Fruit fly (Drosophila melanogaster): ENCODE data around the gene Pif1.
A peak's percentile ranks its signal among the peaks of the same experiment; 100 is the strongest.

Gene Pif1

DNA sequence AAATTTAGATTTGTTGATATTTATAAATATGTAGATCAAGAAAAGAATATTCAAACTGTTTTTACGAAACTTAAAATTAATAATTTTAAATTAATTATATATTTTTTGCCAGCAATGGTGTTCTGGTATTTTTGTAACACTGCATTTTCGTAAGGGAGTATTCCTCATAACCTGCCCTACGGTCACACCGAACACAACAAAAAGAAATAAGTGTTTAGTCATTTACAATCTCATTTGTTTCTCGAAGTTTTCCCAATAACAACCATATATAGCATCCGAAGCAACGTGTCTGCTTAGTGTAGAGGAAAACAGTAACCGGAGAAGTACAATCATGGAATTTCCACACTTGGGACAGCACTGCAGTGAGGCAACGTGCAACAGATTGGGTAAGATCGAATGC, 17.5 kb downstream of the Pif1 start, which contains the start of gene CG12795:
Gene CG12795, plus strand, starts transcription at position 181 of the 400 bp plus-strand sequence.
- TF ChIP-seq CG17801 (GFP tag; optimal IDR thresholded peaks at IDR 0.05; ENCODE audit: partially characterized antibody), result peak; percentile 35

DNA sequence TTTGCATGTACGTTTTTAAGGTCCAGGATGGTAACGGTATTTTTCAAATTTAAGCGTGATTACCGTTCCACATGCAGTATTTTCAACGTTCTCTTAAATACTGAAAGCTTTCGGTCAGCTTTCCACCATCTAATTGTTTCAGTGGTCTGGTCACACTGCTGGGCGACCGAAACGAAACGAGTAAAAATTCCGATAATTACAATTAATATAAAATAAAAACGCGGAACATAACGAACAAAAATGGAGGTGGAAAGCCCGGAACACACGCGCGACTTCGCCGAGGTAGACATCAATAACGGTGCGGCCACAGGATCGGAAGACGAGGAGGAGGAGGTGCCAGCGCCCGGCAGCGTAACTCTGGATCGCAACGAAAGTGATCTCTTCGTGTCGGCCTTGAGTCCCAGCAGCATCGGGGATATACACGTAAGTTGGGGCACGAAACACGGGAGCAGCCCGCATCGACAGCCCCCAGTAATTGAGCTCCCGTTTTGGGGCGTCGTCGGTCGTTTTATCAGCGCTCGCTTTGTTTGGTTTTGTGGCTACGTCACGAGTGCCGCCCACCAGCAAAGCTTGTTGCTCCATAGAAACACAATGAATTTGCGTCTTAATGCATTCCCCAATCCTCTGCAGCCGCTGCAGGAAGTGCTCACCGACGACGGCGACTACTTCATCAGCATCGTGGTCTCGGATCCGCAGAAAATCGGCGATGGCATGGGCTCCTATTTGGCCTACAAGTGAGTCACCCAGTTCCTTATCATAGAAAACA, 20.1 kb downstream of the Pif1 start, which contains the start of gene Snx1:
Gene Snx1, plus strand, starts transcription at position 129 of the 766 bp plus-strand sequence.
- peak; percentile 52 for TF ChIP-seq CG17801 (GFP tag; optimal IDR thresholded peaks at IDR 0.05; ENCODE audit: partially characterized antibody)

DNA sequence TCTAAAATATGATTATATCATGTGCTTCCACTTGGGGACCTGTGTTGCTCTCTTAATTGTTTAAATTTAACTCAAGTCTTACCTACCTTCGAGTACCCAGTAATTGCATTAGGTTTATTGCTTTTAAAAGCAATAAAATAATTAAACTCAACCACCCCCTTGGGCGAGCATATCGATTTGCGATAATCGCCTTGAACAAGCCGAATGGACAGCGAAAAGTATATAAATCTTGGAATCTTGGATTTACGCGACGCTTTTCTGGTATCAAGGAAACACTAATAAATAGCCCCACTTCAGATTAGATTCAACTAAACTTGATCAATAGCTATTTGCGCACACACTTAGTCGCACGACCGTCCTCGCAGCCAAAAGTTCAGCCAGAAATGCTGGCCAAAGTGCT, 24.1 kb downstream of the Pif1 start, which contains the start of gene CG2772:
Gene CG2772, plus strand, starts transcription at position 338 of the 400 bp plus-strand sequence.
- no peak for TF ChIP-seq CG17801 (GFP tag; optimal IDR thresholded peaks at IDR 0.05; ENCODE audit: partially characterized antibody)

DNA sequence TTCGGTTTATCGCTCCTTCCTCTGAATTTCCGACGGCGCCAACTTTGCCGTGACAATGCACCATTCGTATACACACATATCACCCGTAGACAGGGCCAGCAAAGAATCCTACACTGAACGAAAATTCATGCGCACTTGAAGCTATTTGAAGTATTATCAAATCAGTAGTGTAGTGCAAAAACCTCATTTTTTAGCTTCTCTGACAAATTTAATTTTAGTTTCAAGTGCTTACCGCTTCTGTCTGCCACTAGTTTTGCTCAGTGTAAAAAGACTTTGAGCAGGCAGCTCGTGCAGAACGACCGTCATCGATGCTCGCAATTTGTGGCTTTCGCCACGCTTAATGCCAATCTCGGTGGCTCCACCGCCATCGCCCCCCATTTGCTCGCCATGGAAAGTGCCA, 25.0 kb downstream of the Pif1 start:
- no peak for TF ChIP-seq CG17801 (GFP tag; optimal IDR thresholded peaks at IDR 0.05; ENCODE audit: partially characterized antibody)

DNA sequence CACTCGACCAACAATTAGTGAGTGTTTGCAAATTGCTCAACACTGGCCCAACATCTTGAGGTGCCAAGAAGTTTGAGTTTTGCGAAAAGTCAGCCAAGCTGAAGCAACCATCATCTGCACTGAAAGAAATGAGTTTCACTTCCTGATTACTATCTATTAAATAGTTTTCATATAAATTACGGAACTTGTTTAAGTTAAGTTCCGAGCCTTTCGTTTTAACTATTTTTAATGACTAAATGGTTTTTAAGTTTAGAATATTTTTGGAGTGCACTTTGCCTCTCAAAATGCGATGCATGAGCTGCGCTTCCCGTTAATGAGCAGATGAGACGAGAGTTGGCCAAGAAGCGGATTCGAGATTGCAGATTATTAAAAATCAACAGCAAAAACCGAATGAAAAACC, 28.1 kb downstream of the Pif1 start:
- no peak for TF ChIP-seq CG17801 (GFP tag; optimal IDR thresholded peaks at IDR 0.05; ENCODE audit: partially characterized antibody)

DNA sequence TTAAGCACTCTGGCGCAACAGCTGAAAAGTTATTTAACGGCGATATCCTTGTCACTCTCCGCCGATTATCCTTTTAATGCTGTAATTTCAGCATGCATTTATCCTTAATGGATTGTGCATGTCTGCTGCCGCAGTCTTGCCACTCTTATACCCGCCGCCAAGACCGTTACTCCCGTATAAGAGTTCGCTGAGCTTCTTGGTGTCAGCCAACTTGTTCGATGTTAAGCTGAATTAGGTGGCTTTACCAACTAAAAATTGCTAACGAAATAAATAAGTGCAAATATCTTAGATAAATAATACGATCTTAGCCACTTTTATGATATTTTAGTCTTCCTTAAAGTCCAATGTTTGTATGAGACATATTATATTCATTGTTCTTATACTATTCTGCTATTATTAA, 28.6 kb downstream of the Pif1 start:
- TF ChIP-seq CG17801 (GFP tag; optimal IDR thresholded peaks at IDR 0.05; ENCODE audit: partially characterized antibody), result no peak

DNA sequence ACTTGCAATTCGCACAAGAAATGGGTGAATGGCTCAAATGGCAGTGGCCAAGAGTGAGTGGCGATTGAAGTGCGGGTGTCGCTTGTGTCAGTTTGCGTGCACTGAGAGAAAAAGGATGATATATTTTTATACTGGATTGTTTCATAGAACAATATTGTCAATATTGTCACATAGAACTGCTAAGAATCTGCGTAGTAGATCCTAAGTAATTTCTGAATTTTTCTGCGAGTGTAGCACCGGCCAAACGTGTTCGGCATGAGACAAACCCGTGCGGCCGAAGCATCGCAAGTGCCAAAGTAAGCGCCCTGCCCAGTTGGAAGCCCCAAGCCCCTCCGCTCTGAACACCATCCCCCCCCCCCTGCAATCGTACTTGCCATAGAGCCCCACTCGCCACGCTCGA, 29.5 kb downstream of the Pif1 start:
- TF ChIP-seq CG17801 (GFP tag; optimal IDR thresholded peaks at IDR 0.05; ENCODE audit: partially characterized antibody), result no peak

DNA sequence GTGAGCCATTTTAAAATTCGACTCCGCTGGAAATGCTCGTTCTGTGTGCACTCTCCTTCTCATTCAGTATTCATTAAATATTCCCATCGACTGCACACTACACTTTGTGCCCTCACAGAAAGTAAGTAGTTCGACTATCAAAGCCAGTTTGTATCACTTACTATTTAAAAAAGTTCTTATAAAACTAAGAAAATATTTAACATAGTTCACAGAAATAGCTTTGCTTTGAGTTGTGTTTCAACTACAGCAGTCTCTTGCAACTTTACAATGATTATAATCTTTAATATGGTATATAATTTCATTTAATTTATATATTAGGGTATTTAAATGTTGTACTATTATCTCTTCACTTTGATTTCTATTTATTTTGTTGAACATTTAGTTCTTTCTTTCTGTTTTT, 30.3 kb downstream of the Pif1 start:
- no peak for TF ChIP-seq CG17801 (GFP tag; optimal IDR thresholded peaks at IDR 0.05; ENCODE audit: partially characterized antibody)

DNA sequence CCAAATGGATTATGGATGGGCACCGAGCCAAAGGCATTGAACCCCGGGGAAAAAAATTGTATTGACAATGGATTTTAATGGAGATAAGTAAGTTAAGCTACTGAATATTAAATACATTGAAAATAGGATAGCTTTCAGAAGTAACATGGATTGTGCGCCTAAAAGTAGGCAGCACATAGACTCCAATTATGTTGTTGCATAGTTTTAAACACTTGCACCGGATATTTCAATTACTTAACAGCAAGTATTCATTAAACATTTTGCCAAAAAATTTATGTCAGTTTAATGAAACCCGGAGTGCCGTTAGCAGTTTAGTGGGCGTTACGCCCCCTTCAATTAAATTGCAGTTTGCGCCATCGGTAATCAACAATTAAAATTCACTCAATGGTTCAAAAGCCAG, 31.7 kb downstream of the Pif1 start:
- TF ChIP-seq CG17801 (GFP tag; optimal IDR thresholded peaks at IDR 0.05; ENCODE audit: partially characterized antibody), result no peak

DNA sequence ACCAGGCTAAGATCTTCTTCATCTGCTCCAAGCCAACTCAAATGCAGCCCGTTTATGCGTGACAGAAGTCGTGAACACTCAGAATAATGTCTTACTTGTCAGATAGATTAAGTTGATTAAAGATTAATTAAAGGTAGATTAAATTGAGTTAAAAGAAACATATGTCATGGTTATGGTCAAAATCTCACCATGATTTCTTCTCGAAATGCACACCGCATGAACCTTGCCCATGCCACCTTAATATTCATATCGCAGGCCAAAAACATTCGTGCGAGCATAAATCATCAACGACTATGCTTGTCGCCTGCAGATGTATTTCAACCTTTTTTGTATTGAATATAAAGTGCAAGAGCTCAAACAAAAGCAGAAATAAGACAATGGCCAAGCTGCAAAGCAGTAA, 32.7 kb downstream of the Pif1 start:
- no peak for TF ChIP-seq CG17801 (GFP tag; optimal IDR thresholded peaks at IDR 0.05; ENCODE audit: partially characterized antibody)

DNA sequence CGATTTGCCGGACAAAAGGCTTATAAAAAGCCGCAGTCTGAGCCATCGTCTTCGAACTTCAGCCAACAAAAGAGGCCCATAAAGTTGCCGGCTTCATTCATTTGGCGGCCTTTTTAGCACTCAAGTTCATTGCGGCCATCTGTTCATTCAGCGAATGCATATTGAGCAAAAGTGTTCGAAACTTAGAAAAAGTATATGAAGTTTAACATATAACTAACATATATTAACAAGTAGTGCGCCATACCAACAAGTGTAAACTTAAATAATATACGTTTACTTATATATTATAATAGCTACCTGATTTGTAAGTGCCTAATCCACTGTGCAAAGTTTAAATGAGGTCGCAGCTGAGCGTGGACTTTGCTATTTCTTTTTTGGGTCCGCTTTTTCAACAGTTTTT, 33.5 kb downstream of the Pif1 start:
- TF ChIP-seq CG17801 (GFP tag; optimal IDR thresholded peaks at IDR 0.05; ENCODE audit: partially characterized antibody), result no peak

DNA sequence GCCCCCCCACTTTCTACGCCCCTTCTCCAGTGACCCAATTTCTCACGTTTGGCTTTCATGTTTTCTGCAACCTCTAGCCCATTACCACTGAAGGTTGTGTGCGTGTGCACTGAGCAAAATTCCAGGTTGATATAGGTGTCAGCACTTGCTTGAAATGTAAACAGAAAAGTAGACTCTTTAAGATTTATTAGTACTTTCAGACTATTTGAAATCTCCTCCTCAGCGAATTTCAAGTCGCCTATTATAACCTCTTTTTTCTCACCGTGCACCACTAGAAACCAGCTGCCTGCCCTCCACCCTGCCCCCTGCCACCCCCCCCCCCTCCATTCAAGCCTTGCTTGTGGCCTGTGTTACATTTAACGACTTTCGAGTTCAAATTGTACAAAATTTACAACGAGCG, 34.7 kb downstream of the Pif1 start:
- TF ChIP-seq CG17801 (GFP tag; optimal IDR thresholded peaks at IDR 0.05; ENCODE audit: partially characterized antibody), result no peak

DNA sequence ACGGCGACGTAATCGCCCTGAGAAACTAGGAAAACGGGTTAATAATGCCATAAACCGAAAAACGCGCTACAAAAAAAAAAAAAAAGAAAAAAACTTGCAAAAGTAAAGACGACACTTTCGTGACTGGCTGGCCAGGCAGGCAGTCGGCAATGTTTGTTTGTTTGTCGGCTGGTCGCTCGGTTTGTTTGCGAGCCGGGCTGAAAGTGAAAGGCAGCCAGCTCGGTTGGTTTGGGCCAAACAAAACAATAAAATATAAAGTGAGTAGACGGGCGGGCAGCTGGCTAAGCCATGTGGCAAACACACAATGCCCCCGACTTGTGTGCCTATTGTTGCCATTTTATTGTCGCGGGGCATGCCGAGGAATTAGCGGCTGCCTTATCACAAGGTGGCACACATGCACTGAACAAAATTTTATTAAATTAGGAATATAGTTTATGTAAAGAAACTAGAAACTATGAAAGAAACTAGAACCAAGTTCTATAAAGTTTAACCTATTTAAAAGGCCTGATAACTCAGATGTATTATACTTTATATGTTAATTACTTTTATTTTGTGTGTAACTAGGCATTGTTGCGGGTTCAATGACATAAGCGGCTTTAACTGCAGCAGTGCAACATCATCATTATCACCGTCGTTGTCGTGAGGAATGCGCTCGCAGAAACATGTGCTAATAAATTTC, 41.2 kb downstream of the Pif1 start:
- TF ChIP-seq CG17801 (GFP tag; optimal IDR thresholded peaks at IDR 0.05; ENCODE audit: partially characterized antibody), result no peak

DNA sequence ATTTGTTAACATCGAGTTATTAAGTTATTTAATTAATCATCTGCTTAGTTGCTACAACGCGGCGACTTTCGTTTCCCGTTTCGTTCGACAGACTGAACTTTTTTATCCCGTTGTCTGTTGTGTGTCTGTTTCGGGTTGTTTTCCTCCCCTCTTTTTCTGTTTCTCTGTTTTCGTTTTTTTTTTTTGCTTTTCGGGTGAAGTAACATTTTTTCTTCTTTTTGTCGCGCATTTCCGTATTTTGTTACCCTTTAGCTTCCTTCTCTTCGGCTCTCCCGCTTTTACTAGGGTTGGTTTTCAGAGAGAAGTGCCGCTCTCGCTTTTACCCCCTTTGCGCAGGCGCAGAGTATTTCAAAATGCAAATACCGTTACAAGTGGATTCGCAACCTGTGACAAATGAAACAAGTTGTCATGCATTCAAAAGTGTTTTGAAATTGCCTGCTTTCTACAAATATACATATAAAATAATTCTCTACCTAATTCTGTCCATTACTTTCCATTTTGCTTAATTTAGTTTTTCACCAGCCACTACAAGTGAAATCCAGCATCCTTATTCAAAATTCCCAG, 43.1 kb downstream of the Pif1 start, which contains the start of gene Pgant2:
Gene Pgant2, minus strand, starts transcription at position 51 of the 564 bp plus-strand sequence.
- TF ChIP-seq CG17801 (GFP tag; optimal IDR thresholded peaks at IDR 0.05; ENCODE audit: partially characterized antibody), result no peak

DNA sequence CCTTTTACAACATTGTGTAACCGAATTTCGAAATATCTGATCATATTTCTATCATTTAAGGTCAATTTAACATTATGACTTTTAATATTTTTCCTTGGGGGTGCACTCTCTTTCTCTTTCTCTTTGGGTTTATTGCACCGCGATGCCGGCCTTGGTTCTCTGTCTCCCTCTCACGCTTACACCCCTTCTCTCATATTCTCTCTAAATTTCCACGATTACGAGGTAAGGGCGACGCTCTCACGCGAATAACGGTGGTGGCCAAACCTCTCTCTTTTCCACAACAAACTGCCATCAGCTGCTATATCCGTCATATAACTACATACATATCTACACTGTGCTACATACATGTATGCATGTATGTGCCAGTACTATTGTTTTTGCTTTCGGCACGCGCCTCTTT, 43.9 kb downstream of the Pif1 start:
- no peak for TF ChIP-seq CG17801 (GFP tag; optimal IDR thresholded peaks at IDR 0.05; ENCODE audit: partially characterized antibody)

DNA sequence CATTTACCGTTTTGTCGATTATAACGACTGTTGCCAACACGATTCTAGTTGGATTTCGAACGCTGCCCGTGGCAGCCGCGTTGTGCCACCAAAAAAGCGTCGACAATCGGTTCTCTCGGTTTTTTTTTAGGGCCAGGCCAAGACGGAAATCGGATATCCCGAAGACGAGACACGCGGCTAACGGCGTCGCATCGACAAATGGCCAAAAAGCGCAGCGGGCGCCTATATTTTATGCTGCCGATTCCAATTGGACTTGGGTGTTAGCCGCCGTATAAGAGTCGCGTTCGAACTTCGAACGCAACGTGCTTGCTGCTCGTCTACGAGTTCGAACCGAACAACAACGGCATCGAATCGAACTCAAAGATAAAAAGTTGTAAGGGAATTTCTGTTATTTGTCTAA, 47.1 kb downstream of the Pif1 start:
- TF ChIP-seq CG17801 (GFP tag; optimal IDR thresholded peaks at IDR 0.05; ENCODE audit: partially characterized antibody), result no peak

All from ovary, adult (tissue).